Worm (Caenorhabditis elegans): Measurements from ENCODE around the gene rpl-35.

Gene rpl-35

ce11 chrIII:7855468-7855867 is 534 bp downstream of the rpl-35 start (continued):
- TF ChIP-seq fkh-3 (tag; optimal IDR thresholded peaks at IDR 0.05), result no peak
- TF ChIP-seq nfya-2 (GFP tag; IDR thresholded peaks at IDR 0.05), result no peak
- no peak for TF ChIP-seq aptf-2 (GFP tag; conservative IDR thresholded peaks at IDR 0.05)
- no peak for TF ChIP-seq bed-2 (GFP tag; IDR thresholded peaks at IDR 0.05)
- no peak for TF ChIP-seq nfya-1 (tag; optimal IDR thresholded peaks at IDR 0.05; ENCODE audit: borderline replicate concordance, insufficient read depth)
- TF ChIP-seq snpc-1.1 (tag; optimal IDR thresholded peaks at IDR 0.05; ENCODE audit: insufficient read depth), result peak; percentile 25
- TF ChIP-seq nhr-179 (tag; optimal IDR thresholded peaks at IDR 0.05), result no peak
- no peak for TF ChIP-seq rpc-1 (optimal IDR thresholded peaks at IDR 0.05)
- no peak for TF ChIP-seq rpc-1 (tag; optimal IDR thresholded peaks at IDR 0.05)
- TF ChIP-seq rcor-1 (GFP tag; IDR thresholded peaks at IDR 0.05), result peak; percentile 61
- TF ChIP-seq let-607 (tag; optimal IDR thresholded peaks at IDR 0.05), result no peak
- TF ChIP-seq tbx-9 (tag; optimal IDR thresholded peaks at IDR 0.05; ENCODE audit: borderline replicate concordance), result no peak
- TF ChIP-seq snpc-3.4 (tag; optimal IDR thresholded peaks at IDR 0.05), result peak; percentile 79
- TF ChIP-seq D2030.7 (GFP tag; IDR thresholded peaks at IDR 0.05), result no peak; the same call in 1 of the 2 replicates
- no peak for TF ChIP-seq nhr-120 (GFP tag; IDR thresholded peaks at IDR 0.05)
- no peak for TF ChIP-seq K12H6.12 (tag; optimal IDR thresholded peaks at IDR 0.05)
- no peak for TF ChIP-seq F23B12.7 (tag; optimal IDR thresholded peaks at IDR 0.05; ENCODE audit: insufficient read depth)
- no peak for TF ChIP-seq lin-40 (tag; optimal IDR thresholded peaks at IDR 0.05)
- TF ChIP-seq madf-3 (GFP tag; IDR thresholded peaks at IDR 0.05), result peak; percentile 74
- no peak for TF ChIP-seq mxl-1 (tag; optimal IDR thresholded peaks at IDR 0.05)
- no peak for TF ChIP-seq ZK185.1 (tag; optimal IDR thresholded peaks at IDR 0.05; ENCODE audit: poor library complexity, severe bottlenecking)
- no peak for TF ChIP-seq lir-1 (GFP tag; conservative IDR thresholded peaks at IDR 0.05)
- TF ChIP-seq hsf-1 (GFP tag; IDR thresholded peaks at IDR 0.05), result peak; percentile 73
- TF ChIP-seq mcd-1 (GFP tag; IDR thresholded peaks at IDR 0.05), result no peak
- no peak for TF ChIP-seq cebp-1 (GFP tag; IDR thresholded peaks at IDR 0.05)
- peak; percentile 19 for TF ChIP-seq cebp-1 (tag; optimal IDR thresholded peaks at IDR 0.05)
- peak; percentile 77 for TF ChIP-seq lin-26 (GFP tag; IDR thresholded peaks at IDR 0.05)
- TF ChIP-seq nhr-27 (tag; optimal IDR thresholded peaks at IDR 0.05), result no peak
- TF ChIP-seq Y79H2A.3 (GFP tag; conservative IDR thresholded peaks at IDR 0.05), result no peak
- TF ChIP-seq B0336.3 (GFP tag; IDR thresholded peaks at IDR 0.05), result peak; percentile 82
- TF ChIP-seq efl-1 (GFP tag; optimal IDR thresholded peaks at IDR 0.05), result peak; percentile 14
- TF ChIP-seq hrde-1 (tag; optimal IDR thresholded peaks at IDR 0.05; ENCODE audit: borderline replicate concordance), result peak; percentile 76
- TF ChIP-seq hmg-20 (GFP tag; IDR thresholded peaks at IDR 0.05), result no peak
- TF ChIP-seq K11D2.4 (GFP tag; IDR thresholded peaks at IDR 0.05), result no peak
- TF ChIP-seq Y95B8A.8 (GFP tag; IDR thresholded peaks at IDR 0.05), result peak; percentile 69; the same call in 1 of the 2 replicates
- TF ChIP-seq pha-4 (tag; optimal IDR thresholded peaks at IDR 0.05), result no peak
- no peak for TF ChIP-seq let-526 (GFP tag; IDR thresholded peaks at IDR 0.05)
- TF ChIP-seq ama-1 (optimal IDR thresholded peaks at IDR 0.05), result no peak
- peak in 1 of 2 experiments; percentile 88 for TF ChIP-seq ama-1 (GFP tag; optimal IDR thresholded peaks at IDR 0.05)
- no peak for TF ChIP-seq ztf-28 (GFP tag; IDR thresholded peaks at IDR 0.05)
- TF ChIP-seq lsy-27 (tag; optimal IDR thresholded peaks at IDR 0.05; ENCODE audit: borderline replicate concordance, insufficient read depth), result no peak
- TF ChIP-seq lin-35 (GFP tag; optimal IDR thresholded peaks at IDR 0.05), result peak in 1 of 3 experiments; percentile 22
- no peak; the same call in 1 of the 2 replicates for TF ChIP-seq nfyb-1 (GFP tag; IDR thresholded peaks at IDR 0.05)
- no peak for TF ChIP-seq T26A5.8 (tag; optimal IDR thresholded peaks at IDR 0.05)
- TF ChIP-seq attf-5 (GFP tag; optimal IDR thresholded peaks at IDR 0.05), result no peak
- no peak for TF ChIP-seq dpl-1 (GFP tag; optimal IDR thresholded peaks at IDR 0.05)
- peak; percentile 11; the same call in 1 of the 2 replicates for TF ChIP-seq madf-8 (GFP tag; conservative IDR thresholded peaks at IDR 0.05)
- no peak for TF ChIP-seq xnd-1 (tag; optimal IDR thresholded peaks at IDR 0.05)
- TF ChIP-seq ceh-58 (GFP tag; IDR thresholded peaks at IDR 0.05), result no peak
